Worm (Caenorhabditis elegans) whole organism, midembryonic: Measurements from ENCODE around the gene slc-9B.2.

Source experiments
- T22C8.4 ChIP-seq: fragments of 200-800 bp; sonication (Bioruptor generic); IDR thresholded peaks from 2 replicates; pipeline ENCODE4 v1.3.6; 2022; ENCODE audit warnings: missing genetic modification characterization, missing compliant biosample characterization
- cog-1 ChIP-seq: sonication (generic microtip); optimal IDR thresholded peaks from 2 replicates; lab custom pipeline; 2016; ENCODE audit warnings: missing genetic modification characterization, missing compliant biosample characterization
- klf-2 ChIP-seq: fragments of 200-800 bp; sonication (Bioruptor generic); conservative IDR thresholded peaks from 2 replicates; pipeline ENCODE4 v1.3.6; 2022; ENCODE audit warnings: missing genetic modification reagents, missing genetic modification characterization, missing compliant biosample characterization
- ref-1 ChIP-seq: fragments of 200-800 bp; sonication (Bioruptor generic); conservative IDR thresholded peaks from 2 replicates; pipeline ENCODE4 v1.3.6; 2022; ENCODE audit warnings: missing genetic modification reagents, missing genetic modification characterization, missing compliant biosample characterization
- tab-1 ChIP-seq: fragments of 200-800 bp; sonication (Bioruptor generic); IDR thresholded peaks from 2 replicates; pipeline ENCODE4 v1.3.6; 2022; ENCODE audit warnings: missing genetic modification characterization, missing compliant biosample characterization
- ztf-23 ChIP-seq: fragments of 200-800 bp; sonication (Bioruptor generic); IDR thresholded peaks from 2 replicates; pipeline ENCODE4 v1.3.6; 2022; ENCODE audit warnings: missing genetic modification reagents, missing genetic modification characterization, missing compliant biosample characterization
- ztf-29 ChIP-seq: fragments of 200-800 bp; sonication (Bioruptor generic); IDR thresholded peaks from 2 replicates; pipeline ENCODE4 v1.3.6; 2022; ENCODE audit warnings: missing genetic modification reagents, missing genetic modification characterization, missing compliant biosample characterization

DNA sequence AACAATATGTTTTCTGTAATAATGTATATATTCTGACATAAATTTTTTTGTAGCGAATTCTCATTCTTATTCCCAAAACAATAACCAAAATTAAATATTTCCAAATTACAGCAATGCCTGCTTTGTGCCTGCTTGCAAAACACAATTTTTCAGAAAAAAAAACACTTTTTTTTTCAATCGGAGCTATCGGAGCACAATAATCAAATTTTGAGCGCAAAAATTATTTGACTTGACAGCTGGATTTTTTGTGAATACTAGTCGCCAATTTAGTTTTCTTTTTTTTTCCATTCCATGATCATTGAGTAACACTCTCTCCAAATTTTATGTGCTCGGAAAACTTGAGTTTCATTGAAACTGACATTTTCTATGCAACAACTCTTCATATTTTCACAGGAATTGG, 21.6 kb upstream of the slc-9B.2 start, which contains the start of gene srh-180:
- TF ChIP-seq tab-1 (GFP tag; lab: Robert Waterston, UW) (no peak), ztf-29 (GFP tag; lab: Robert Waterston, UW) (no peak), cog-1 (tag; lab: Kevin White, UChicago) (no peak), ztf-23 (GFP tag; lab: Robert Waterston, UW) (no peak), T22C8.4 (GFP tag; lab: Robert Waterston, UW) (no peak), klf-2 (GFP tag; lab: Robert Waterston, UW) (no peak), ref-1 (GFP tag; lab: Robert Waterston, UW) (no peak)
